Worm (Caenorhabditis elegans) whole organism, early embryonic: ENCODE measurements around the gene age-1.
A peak's percentile ranks its signal among the peaks of the same experiment; 100 is the strongest.

Source experiments
- B0310.2 ChIP-seq: sonication (generic microtip); optimal IDR thresholded peaks from 2 replicates; lab custom pipeline; 2016; ENCODE audit warnings: mild to moderate bottlenecking, missing genetic modification characterization, missing compliant biosample characterization
- F13C5.2 ChIP-seq: sonication (generic microtip); optimal IDR thresholded peaks from 2 replicates; lab custom pipeline; 2017; ENCODE audit warnings: mild to moderate bottlenecking, missing genetic modification characterization, inconsistent platforms, missing compliant biosample characterization
- aly-1 ChIP-seq: sonication (generic microtip); optimal IDR thresholded peaks from 2 replicates; lab custom pipeline; 2016; ENCODE audit warnings: missing genetic modification characterization, missing compliant biosample characterization
- ama-1 ChIP-seq: fragments of 150-350 bp; optimal IDR thresholded peaks from 2 replicates; lab custom pipeline; 2014
- ceh-13 ChIP-seq: fragments of 200-800 bp; sonication (Bioruptor generic); optimal IDR thresholded peaks from 2 replicates; lab custom pipeline; 2018; ENCODE audit warnings: mild to moderate bottlenecking, missing genetic modification characterization, missing compliant biosample characterization
- ceh-36 ChIP-seq: sonication (generic microtip); optimal IDR thresholded peaks from 2 replicates; lab custom pipeline; 2016; ENCODE audit warnings: missing genetic modification characterization, inconsistent platforms, missing compliant biosample characterization
- ets-7 ChIP-seq: sonication (generic microtip); optimal IDR thresholded peaks from 2 replicates; lab custom pipeline; 2016; ENCODE audit warnings: missing genotype, missing genetic modification characterization, missing compliant biosample characterization
- flt-1 ChIP-seq: fragments of 200-800 bp; sonication (Bioruptor generic); IDR thresholded peaks from 2 replicates; pipeline ENCODE4 v1.3.6; 2022; ENCODE audit warnings: missing genetic modification characterization, missing compliant biosample characterization
- hmbx-1 ChIP-seq: sonication (generic microtip); optimal IDR thresholded peaks from 2 replicates; lab custom pipeline; 2016; ENCODE audit warnings: mild to moderate bottlenecking, missing genetic modification characterization, missing compliant biosample characterization
- hmg-4 ChIP-seq: fragments of 200-800 bp; sonication (Bioruptor generic); optimal IDR thresholded peaks from 2 replicates; lab custom pipeline; 2018; ENCODE audit warnings: mild to moderate bottlenecking, missing genetic modification characterization, missing compliant biosample characterization
- hnd-1 ChIP-seq: sonication (generic microtip); optimal IDR thresholded peaks from 2 replicates; lab custom pipeline; 2016; ENCODE audit warnings: missing genetic modification characterization, missing compliant biosample characterization
- pes-1 ChIP-seq: fragments of 200-800 bp; sonication (Bioruptor generic); IDR thresholded peaks from 2 replicates; pipeline ENCODE4 v1.3.6; 2022; ENCODE audit warnings: missing genetic modification reagents, missing genetic modification characterization, missing compliant biosample characterization
- scrt-1 ChIP-seq: fragments of 200-800 bp; sonication (Bioruptor generic); IDR thresholded peaks from 2 replicates; pipeline ENCODE4 v1.3.6; 2022; ENCODE audit warnings: missing genetic modification characterization, missing compliant biosample characterization
- sea-1 ChIP-seq: fragments of 200-800 bp; sonication (Bioruptor generic); conservative IDR thresholded peaks from 2 replicates; pipeline ENCODE4 v1.3.6; 2022; ENCODE audit warnings: missing genetic modification characterization, missing compliant biosample characterization
- tbx-11 ChIP-seq: fragments of 200-800 bp; sonication (Bioruptor generic); IDR thresholded peaks from 2 replicates; pipeline ENCODE4 v1.3.6; 2022; ENCODE audit warnings: missing genetic modification characterization, missing compliant biosample characterization
- tbx-37 ChIP-seq: fragments of 200-800 bp; sonication (Bioruptor generic); conservative IDR thresholded peaks from 2 replicates; pipeline ENCODE4 v1.3.6; 2022; ENCODE audit warnings: missing genetic modification reagents, missing genetic modification characterization, missing compliant biosample characterization
- tra-4 ChIP-seq: sonication (generic microtip); optimal IDR thresholded peaks from 2 replicates; lab custom pipeline; 2017; ENCODE audit warnings: missing genetic modification characterization, missing compliant biosample characterization

The age-1 gene

DNA sequence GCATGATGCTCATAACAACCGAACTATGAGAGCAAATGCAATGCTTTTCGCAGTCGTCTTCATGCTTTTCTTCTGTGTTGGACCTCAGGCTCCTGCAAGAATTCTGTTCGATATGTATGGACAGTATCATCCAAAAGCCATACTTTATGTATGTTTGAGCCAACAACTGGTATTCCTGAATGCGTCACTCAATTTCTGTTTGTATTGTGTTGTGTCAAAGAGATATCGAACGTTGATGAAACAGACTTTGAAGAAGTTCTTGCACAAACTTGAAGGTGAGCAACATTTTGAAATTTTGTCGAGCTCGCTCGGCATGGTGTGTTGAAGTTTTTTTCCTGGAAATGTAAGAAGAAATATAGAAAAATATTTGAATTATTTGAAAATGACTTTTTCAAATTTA lies 13.9 kb downstream of the age-1 start:
- TF ChIP-seq tbx-37 (GFP tag; lab: Robert Waterston, UW) = no peak
- TF ChIP-seq B0310.2 (tag; lab: Kevin White, UChicago) = no peak
- no peak for TF ChIP-seq pes-1 (GFP tag; lab: Robert Waterston, UW)
- TF ChIP-seq aly-1 = no peak
- TF ChIP-seq hmbx-1 = no peak
- TF ChIP-seq sea-1 (GFP tag; lab: Robert Waterston, UW) = no peak
- TF ChIP-seq ama-1 (lab: Kevin White, UChicago) = no peak
- TF ChIP-seq ceh-13 (GFP tag; lab: Kevin White, UChicago) = no peak
- TF ChIP-seq ets-7 = no peak
- TF ChIP-seq tra-4 (tag; lab: Kevin White, UChicago) = no peak
- no peak for TF ChIP-seq hnd-1 (tag; lab: Kevin White, UChicago)
- no peak for TF ChIP-seq ceh-36 (tag; lab: Kevin White, UChicago)
- TF ChIP-seq F13C5.2 (tag; lab: Kevin White, UChicago) = no peak
- TF ChIP-seq scrt-1 = no peak
- TF ChIP-seq tbx-11 (GFP tag; lab: Robert Waterston, UW) = no peak
- TF ChIP-seq hmg-4 = no peak
- TF ChIP-seq flt-1 (GFP tag; lab: Robert Waterston, UW) = no peak

DNA sequence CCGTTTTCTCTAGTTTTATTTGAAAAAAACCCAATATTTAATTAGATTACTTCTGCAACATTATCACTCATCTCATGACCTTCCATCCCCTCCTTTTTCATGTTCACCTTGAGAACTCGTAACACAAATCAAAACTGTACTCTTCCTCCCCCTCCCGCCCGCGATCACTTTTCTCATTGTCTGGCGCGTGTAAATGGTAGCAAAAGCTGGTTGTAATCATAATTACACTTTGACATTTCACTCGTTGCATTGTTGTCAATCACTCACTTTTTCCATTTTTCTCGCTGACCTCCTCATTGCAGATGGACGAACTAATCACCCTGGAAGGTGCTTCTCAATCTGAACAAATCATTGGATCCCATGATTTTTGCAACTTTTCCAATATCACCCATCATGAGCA lies 16.5 kb downstream of the age-1 start, which contains the start of gene npr-41:
npr-41 (plus strand) TSS at position 301 of the 400 bp plus-strand sequence.
- TF ChIP-seq hmg-4 = no peak
- TF ChIP-seq scrt-1 = no peak

DNA sequence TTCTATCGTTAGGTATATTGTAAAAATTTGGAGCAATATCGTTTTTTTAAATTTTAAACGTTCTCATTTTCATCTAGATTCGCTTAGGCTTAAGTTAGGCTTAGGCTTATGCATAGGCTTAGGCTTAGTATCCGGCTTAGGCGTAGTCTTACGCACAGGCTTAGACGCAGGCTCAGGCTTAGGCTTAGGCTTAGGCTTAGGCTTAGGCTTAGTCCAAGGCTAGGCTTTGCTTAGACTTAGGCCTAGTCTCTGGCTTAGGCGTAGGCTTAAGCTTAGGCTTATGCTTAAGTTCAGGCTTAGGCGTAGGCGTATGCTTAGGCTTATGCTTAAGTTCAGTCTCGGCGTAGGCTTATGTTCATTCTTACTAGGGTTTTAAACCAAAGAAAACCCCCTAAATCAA lies 23.1 kb downstream of the age-1 start:
- TF ChIP-seq tbx-11 (GFP tag; lab: Robert Waterston, UW) = no peak
- peak; percentile 86 for TF ChIP-seq ceh-36 (tag; lab: Kevin White, UChicago)
- TF ChIP-seq pes-1 (GFP tag; lab: Robert Waterston, UW) = no peak
- TF ChIP-seq hmbx-1 = no peak
- TF ChIP-seq B0310.2 (tag; lab: Kevin White, UChicago) = no peak
- TF ChIP-seq sea-1 (GFP tag; lab: Robert Waterston, UW) = no peak
- 0 out of 2 replicates have a peak, but pooled peaks have one; percentile 37 for TF ChIP-seq scrt-1
- no peak for TF ChIP-seq tra-4 (tag; lab: Kevin White, UChicago)
- no peak for TF ChIP-seq aly-1
- TF ChIP-seq flt-1 (GFP tag; lab: Robert Waterston, UW) = no peak

DNA sequence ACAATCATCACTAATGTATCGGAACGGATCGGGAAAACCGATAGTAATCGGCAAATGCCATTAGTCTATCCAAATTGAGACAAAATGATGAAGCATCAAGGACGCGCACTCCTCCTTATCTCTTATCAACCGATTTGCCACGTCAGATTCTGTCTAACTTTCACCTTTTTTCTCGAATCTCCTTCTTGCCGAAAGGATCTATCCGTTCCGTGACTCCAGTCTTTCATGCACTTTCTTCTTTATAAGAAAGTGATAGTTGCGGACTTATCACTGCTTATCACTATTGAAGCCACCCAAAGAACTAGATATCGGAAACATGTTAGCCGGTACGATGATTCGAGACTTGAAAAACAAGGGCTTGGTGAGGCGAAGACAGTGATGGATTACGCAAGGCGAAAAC lies 24.9 kb downstream of the age-1 start:
- no peak for TF ChIP-seq ceh-36 (tag; lab: Kevin White, UChicago)
- TF ChIP-seq hnd-1 (tag; lab: Kevin White, UChicago) = no peak
- no peak for TF ChIP-seq hmg-4
- no peak for TF ChIP-seq ama-1 (lab: Kevin White, UChicago)
- no peak for TF ChIP-seq flt-1 (GFP tag; lab: Robert Waterston, UW)
- TF ChIP-seq sea-1 (GFP tag; lab: Robert Waterston, UW) = no peak
- no peak for TF ChIP-seq hmbx-1
- no peak for TF ChIP-seq ceh-13 (GFP tag; lab: Kevin White, UChicago)
- no peak for TF ChIP-seq tra-4 (tag; lab: Kevin White, UChicago)
- no peak for TF ChIP-seq tbx-37 (GFP tag; lab: Robert Waterston, UW)
- TF ChIP-seq F13C5.2 (tag; lab: Kevin White, UChicago) = no peak
- no peak for TF ChIP-seq aly-1
- TF ChIP-seq scrt-1 = no peak
- TF ChIP-seq B0310.2 (tag; lab: Kevin White, UChicago) = no peak
- no peak for TF ChIP-seq ets-7
- TF ChIP-seq tbx-11 (GFP tag; lab: Robert Waterston, UW) = no peak
- no peak for TF ChIP-seq pes-1 (GFP tag; lab: Robert Waterston, UW)

DNA sequence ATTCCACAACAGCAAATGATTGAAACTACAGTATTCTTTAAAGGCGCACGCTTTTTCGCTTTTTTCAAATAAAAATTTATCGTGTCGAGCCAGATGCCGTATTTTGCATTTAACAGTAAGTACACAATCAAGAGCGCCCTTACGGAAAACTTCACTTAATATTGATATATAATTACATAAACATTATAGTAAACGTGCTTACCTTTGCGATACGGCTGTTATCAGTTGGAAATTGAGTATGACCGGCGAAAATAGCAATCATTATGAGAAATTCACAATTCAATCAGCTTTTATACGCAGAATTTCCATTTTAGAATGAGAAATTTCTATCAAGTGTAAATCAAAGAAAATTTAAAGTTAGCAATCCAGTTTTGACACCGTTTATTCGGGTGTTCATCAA lies 26.7 kb downstream of the age-1 start, which contains the start of gene B0334.20:
B0334.20 (minus strand) TSS at position 262 of the 400 bp plus-strand sequence.
- TF ChIP-seq ama-1 (lab: Kevin White, UChicago) (no peak), B0310.2 (tag; lab: Kevin White, UChicago) (no peak), hnd-1 (tag; lab: Kevin White, UChicago) (no peak), ceh-36 (tag; lab: Kevin White, UChicago) (no peak), ets-7 (no peak), hmbx-1 (no peak), tra-4 (tag; lab: Kevin White, UChicago) (no peak), F13C5.2 (tag; lab: Kevin White, UChicago) (no peak), flt-1 (GFP tag; lab: Robert Waterston, UW) (no peak), tbx-11 (GFP tag; lab: Robert Waterston, UW) (no peak)

DNA sequence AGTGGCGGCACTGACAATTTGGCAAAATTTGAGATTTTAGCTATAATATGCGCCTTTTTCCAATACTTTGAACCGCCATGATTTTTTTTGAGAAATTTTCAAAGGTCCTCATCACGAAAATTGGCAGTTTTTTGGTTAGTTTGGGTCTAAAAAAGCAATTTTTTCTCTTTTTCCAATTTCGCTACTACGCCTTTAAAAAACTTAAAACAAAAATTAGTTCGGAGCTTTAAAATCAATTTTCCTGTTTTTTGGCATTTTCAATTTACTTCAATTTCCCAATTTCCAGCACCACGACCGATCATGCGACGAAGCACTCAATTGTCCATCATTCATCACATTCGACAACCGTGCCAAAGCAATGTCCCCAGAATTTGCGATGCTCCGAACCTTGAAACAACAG lies 29.5 kb downstream of the age-1 start, which contains the start of gene B0334.5:
B0334.5 (plus strand) TSS at position 301 of the 400 bp plus-strand sequence.
- TF ChIP-seq pes-1 (GFP tag; lab: Robert Waterston, UW) (no peak), hmg-4 (no peak), tbx-11 (GFP tag; lab: Robert Waterston, UW) (no peak), aly-1 (no peak), scrt-1 (no peak), B0310.2 (tag; lab: Kevin White, UChicago) (no peak), ceh-36 (tag; lab: Kevin White, UChicago) (no peak), hnd-1 (tag; lab: Kevin White, UChicago) (no peak), flt-1 (GFP tag; lab: Robert Waterston, UW) (no peak), hmbx-1 (no peak), tbx-37 (GFP tag; lab: Robert Waterston, UW) (no peak), ama-1 (lab: Kevin White, UChicago) (no peak), ceh-13 (GFP tag; lab: Kevin White, UChicago) (no peak), ets-7 (no peak)

DNA sequence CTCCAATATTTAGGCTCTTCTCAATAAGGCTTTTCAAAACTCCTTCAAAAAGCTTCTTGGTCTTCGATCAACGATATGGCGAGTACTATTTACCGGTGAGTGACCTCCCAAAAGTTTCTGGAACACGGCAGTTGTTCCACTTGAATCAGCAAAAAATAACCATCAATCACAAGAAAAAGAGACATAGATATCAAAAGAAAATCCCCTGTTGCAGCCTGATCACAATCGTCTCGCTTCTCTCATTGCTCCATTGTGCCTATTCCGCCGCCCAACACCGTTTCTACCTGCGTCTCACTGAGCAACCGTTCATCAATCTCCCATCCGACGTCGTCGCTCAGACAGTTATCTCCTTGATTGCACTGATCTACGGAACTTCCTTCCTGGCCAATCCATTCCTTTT lies 30.1 kb downstream of the age-1 start, which contains the start of gene emc-5:
emc-5 (plus strand) TSS at position 14 of the 400 bp plus-strand sequence.
- no peak for TF ChIP-seq ceh-36 (tag; lab: Kevin White, UChicago)
- TF ChIP-seq tbx-11 (GFP tag; lab: Robert Waterston, UW) = no peak
- no peak for TF ChIP-seq flt-1 (GFP tag; lab: Robert Waterston, UW)
- TF ChIP-seq scrt-1 = no peak
- no peak for TF ChIP-seq tbx-37 (GFP tag; lab: Robert Waterston, UW)
- TF ChIP-seq ets-7 = no peak
- no peak for TF ChIP-seq hmg-4
